Fruit fly (Drosophila melanogaster) whole organism, pupa: ENCODE measurements around the gene CG14797.

Experiments used
- CG10348 ChIP-seq: fragments of 200-800 bp; sonication (Bioruptor generic); IDR thresholded peaks from 2 replicates; pipeline ENCODE4 v1.3.6; 2022; ENCODE audit warnings: missing biosample characterization, missing genetic modification characterization
- CG12605 ChIP-seq: fragments of 200-800 bp; sonication (Bioruptor generic); IDR thresholded peaks from 2 replicates; pipeline ENCODE4 v1.3.6; 2022; ENCODE audit warnings: missing biosample characterization, missing genetic modification characterization
- CG13204 ChIP-seq: fragments of 200-800 bp; sonication (Bioruptor generic); optimal IDR thresholded peaks from 2 replicates; lab custom pipeline; 2018; ENCODE audit warnings: missing biosample characterization, mild to moderate bottlenecking, missing genetic modification characterization, moderate library complexity
- CG14655 ChIP-seq: fragments of 200-800 bp; sonication (Bioruptor generic); optimal IDR thresholded peaks from 3 replicates; lab custom pipeline; 2017; ENCODE audit warnings: mild to moderate bottlenecking, missing biosample characterization, missing genetic modification reagents, missing genetic modification characterization
- CG15710 ChIP-seq: fragments of 200-800 bp; sonication (Bioruptor generic); optimal IDR thresholded peaks from 2 replicates; lab custom pipeline; 2018; ENCODE audit warnings: missing biosample characterization, mild to moderate bottlenecking, missing genetic modification characterization, moderate library complexity
- CG17806 ChIP-seq: fragments of 200-800 bp; sonication (Bioruptor generic); optimal IDR thresholded peaks from 2 replicates; lab custom pipeline; 2018; ENCODE audit warnings: missing biosample characterization, mild to moderate bottlenecking, missing genetic modification characterization, moderate library complexity
- CG32121 ChIP-seq: fragments of 200-800 bp; sonication (Bioruptor generic); IDR thresholded peaks from 2 replicates; pipeline ENCODE4 v1.3.6; 2022; ENCODE audit warnings: missing biosample characterization, missing genetic modification characterization
- CG34367 ChIP-seq: fragments of 200-800 bp; sonication (Bioruptor generic); optimal IDR thresholded peaks from 2 replicates; lab custom pipeline; 2018; ENCODE audit warnings: missing biosample characterization, mild to moderate bottlenecking, missing genetic modification characterization
- CG4496 ChIP-seq: fragments of 200-800 bp; sonication (Bioruptor generic); IDR thresholded peaks from 3 replicates; pipeline ENCODE4 v1.3.6; 2022; ENCODE audit warnings: missing biosample characterization, missing genetic modification characterization
- CG8159 ChIP-seq: fragments of 200-800 bp; sonication (Bioruptor generic); optimal IDR thresholded peaks from 3 replicates; lab custom pipeline; 2018; ENCODE audit warnings: missing biosample characterization, mild to moderate bottlenecking, missing genetic modification characterization, moderate library complexity
- CG8301 ChIP-seq: fragments of 200-800 bp; sonication (Bioruptor generic); optimal IDR thresholded peaks from 2 replicates; lab custom pipeline; 2018; ENCODE audit warnings: missing biosample characterization, mild to moderate bottlenecking, missing genetic modification characterization
- CG9948 ChIP-seq: fragments of 200-800 bp; sonication (Bioruptor generic); optimal IDR thresholded peaks from 2 replicates; lab custom pipeline; 2018; ENCODE audit warnings: missing biosample characterization, mild to moderate bottlenecking, missing genetic modification characterization, moderate library complexity
- EcR ChIP-seq: fragments of 200-800 bp; sonication (Bioruptor generic); optimal IDR thresholded peaks from 3 replicates; lab custom pipeline; 2019; ENCODE audit warnings: missing biosample characterization, missing genetic modification characterization, mild to moderate bottlenecking, moderate library complexity, missing genetic modification reagents
- Pif1A ChIP-seq: fragments of 200-800 bp; sonication (Bioruptor generic); optimal IDR thresholded peaks from 3 replicates; lab custom pipeline; 2016; ENCODE audit warnings: missing biosample characterization, missing genetic modification characterization
- Pif1B ChIP-seq: fragments of 200-800 bp; sonication (Bioruptor generic); optimal IDR thresholded peaks from 3 replicates; lab custom pipeline; 2016; ENCODE audit warnings: missing biosample characterization, missing genetic modification characterization
- Snoo ChIP-seq: fragments of 200-800 bp; sonication (Bioruptor generic); optimal IDR thresholded peaks from 3 replicates; lab custom pipeline; 2017; ENCODE audit warnings: missing biosample characterization, mild to moderate bottlenecking, missing genetic modification characterization, inconsistent platforms
- fd96Ca ChIP-seq: fragments of 200-800 bp; sonication (Bioruptor generic); IDR thresholded peaks from 3 replicates; pipeline ENCODE4 v1.3.6; 2022; ENCODE audit warnings: missing biosample characterization, missing genetic modification characterization
- gl ChIP-seq: fragments of 200-800 bp; sonication (Bioruptor generic); optimal IDR thresholded peaks from 2 replicates; lab custom pipeline; 2018; ENCODE audit warnings: missing biosample characterization, mild to moderate bottlenecking, missing genetic modification characterization
- rn ChIP-seq: fragments of 200-800 bp; sonication (Bioruptor generic); IDR thresholded peaks from 2 replicates; pipeline ENCODE4 v1.3.6; 2022; ENCODE audit warnings: missing biosample characterization, missing genetic modification characterization

CG14797 gene

dm6 chrX:1705929-1706328 lies 24.6 kb downstream of the CG14797 start:
- TF ChIP-seq CG13204 (GFP tag; lab: Kevin White, UChicago) (no peak), CG8159 (tag; lab: Kevin White, UChicago) (peak; percentile 57), CG4496 (no peak), CG17806 (tag; lab: Kevin White, UChicago) (peak; percentile 35), gl (no peak), Pif1A (peak; percentile 6), CG34367 (peak; percentile 5), CG15710 (tag; lab: Kevin White, UChicago) (peak; percentile 26), CG9948 (tag; lab: Kevin White, UChicago) (peak; percentile 22)

dm6 chrX:1710082-1710481 lies 28.7 kb downstream of the CG14797 start, which contains the start of gene CG3795:
CG3795 (minus strand) TSS chrX:1710182.
- TF ChIP-seq Pif1B (GFP tag; lab: Kevin White, UChicago), result no peak
- TF ChIP-seq fd96Ca (GFP tag; lab: Robert Waterston, UW), result no peak
- no peak for TF ChIP-seq rn
- TF ChIP-seq CG32121 (GFP tag; lab: Robert Waterston, UW), result no peak
- no peak for TF ChIP-seq CG4496
- no peak for TF ChIP-seq EcR (GFP tag; lab: Kevin White, UChicago)
- no peak for TF ChIP-seq CG34367
- no peak for TF ChIP-seq gl
- TF ChIP-seq Snoo (tag; lab: Kevin White, UChicago), result no peak
- TF ChIP-seq CG9948 (tag; lab: Kevin White, UChicago), result no peak
- TF ChIP-seq CG15710 (tag; lab: Kevin White, UChicago), result no peak
- TF ChIP-seq CG10348 (GFP tag; lab: Robert Waterston, UW), result no peak
- no peak for TF ChIP-seq CG8301 (tag; lab: Kevin White, UChicago)
- TF ChIP-seq CG14655 (GFP tag; lab: Kevin White, UChicago), result no peak
- TF ChIP-seq CG8159 (tag; lab: Kevin White, UChicago), result no peak
- TF ChIP-seq CG17806 (tag; lab: Kevin White, UChicago), result no peak

dm6 chrX:1714874-1715273 lies 33.5 kb downstream of the CG14797 start:
- no peak for TF ChIP-seq CG13204 (GFP tag; lab: Kevin White, UChicago)
- no peak for TF ChIP-seq Snoo (tag; lab: Kevin White, UChicago)
- TF ChIP-seq CG8301 (tag; lab: Kevin White, UChicago), result no peak
- no peak for TF ChIP-seq CG32121 (GFP tag; lab: Robert Waterston, UW)
- TF ChIP-seq CG12605 (GFP tag; lab: Robert Waterston, UW), result no peak
- TF ChIP-seq, all 21 proteins: peak for 0
